Worm (Caenorhabditis elegans): Measurements from ENCODE around the gene pis-1.

- TF ChIP-seq ceh-18 (tag; optimal IDR thresholded peaks at IDR 0.05): no peak
- no peak for TF ChIP-seq ahr-1 (tag; optimal IDR thresholded peaks at IDR 0.05)
- no peak for TF ChIP-seq unc-86 (tag; optimal IDR thresholded peaks at IDR 0.05)
- no peak for TF ChIP-seq pqm-1 (tag; optimal IDR thresholded peaks at IDR 0.05)
- no peak for TF ChIP-seq tbx-2 (tag; optimal IDR thresholded peaks at IDR 0.05)
- no peak for TF ChIP-seq nfya-1 (tag; optimal IDR thresholded peaks at IDR 0.05)
- no peak for TF ChIP-seq ama-1 (optimal IDR thresholded peaks at IDR 0.05)
- no peak for TF ChIP-seq hlh-30 (tag; optimal IDR thresholded peaks at IDR 0.05; ENCODE audit: insufficient read depth)
- TF ChIP-seq fkh-10 (GFP tag; optimal IDR thresholded peaks at IDR 0.05): no peak
- TF ChIP-seq elt-2 (tag; optimal IDR thresholded peaks at IDR 0.05): no peak
- TF ChIP-seq eyg-1 (tag; optimal IDR thresholded peaks at IDR 0.05): no peak
- no peak for TF ChIP-seq fax-1 (tag; optimal IDR thresholded peaks at IDR 0.05)
Observed at ce11 chrIV:9825196-9825744, 28.9 kb upstream of the pis-1 start, which contains the start of gene mtr-4.
